Worm (Caenorhabditis elegans) whole organism, L4/young adult: ENCODE measurements around the gene igdb-1.
"Not testable (repeated sequence)": the region's sequence is repeated elsewhere in the genome, so short reads cannot be mapped to it uniquely, and the experiment has no call there.

Experiments
- dao-5 ChIP-seq: sonication (generic microtip); optimal IDR thresholded peaks from 2 replicates; lab custom pipeline; 2016; ENCODE audit warnings: missing genotype, missing genetic modification characterization, moderate library complexity, missing compliant biosample characterization
- him-1 ChIP-seq: sonication (generic microtip); optimal IDR thresholded peaks from 2 replicates; lab custom pipeline; 2016; ENCODE audit warnings: missing genotype, missing genetic modification reagents, missing genetic modification characterization, missing compliant biosample characterization

- not testable (repeated sequence) for TF ChIP-seq him-1, dao-5 (tag; lab: Kevin White, UChicago)
Measured at ce11 chrIV:12478711-12479110, at the start of gene igdb-1.
